Worm (Caenorhabditis elegans) whole organism, late embryonic: ENCODE data around the gene T02H6.3.

Source experiments
- C08G9.2 ChIP-seq: sonication (generic microtip); optimal IDR thresholded peaks from 2 replicates; lab custom pipeline; 2016; ENCODE audit warnings: mild to moderate bottlenecking, missing genetic modification characterization, moderate library complexity, missing compliant biosample characterization
- ceh-34 ChIP-seq: sonication (generic microtip); optimal IDR thresholded peaks from 2 replicates; lab custom pipeline; 2016; ENCODE audit warnings: mild to moderate bottlenecking, missing genetic modification characterization, missing compliant biosample characterization
- fkh-10 ChIP-seq: fragments of 150-350 bp; optimal IDR thresholded peaks from 2 replicates; lab custom pipeline; 2014; ENCODE audit warnings: missing biosample characterization, missing genetic modification reagents, missing genetic modification characterization
- madf-2 ChIP-seq: sonication (generic microtip); optimal IDR thresholded peaks from 2 replicates; lab custom pipeline; 2017; ENCODE audit warnings: missing genetic modification characterization, missing compliant biosample characterization
- npax-4 ChIP-seq: sonication (generic microtip); optimal IDR thresholded peaks from 2 replicates; lab custom pipeline; 2016; ENCODE audit warnings: missing genetic modification characterization, missing compliant biosample characterization
- sdc-2 ChIP-seq: sonication (generic microtip); optimal IDR thresholded peaks from 2 replicates; lab custom pipeline; 2016; ENCODE audit warnings: missing genotype, missing genetic modification characterization, missing compliant biosample characterization
- unc-86 ChIP-seq: sonication (generic microtip); optimal IDR thresholded peaks from 2 replicates; lab custom pipeline; 2016; ENCODE audit warnings: missing genetic modification characterization, missing compliant biosample characterization

DNA sequence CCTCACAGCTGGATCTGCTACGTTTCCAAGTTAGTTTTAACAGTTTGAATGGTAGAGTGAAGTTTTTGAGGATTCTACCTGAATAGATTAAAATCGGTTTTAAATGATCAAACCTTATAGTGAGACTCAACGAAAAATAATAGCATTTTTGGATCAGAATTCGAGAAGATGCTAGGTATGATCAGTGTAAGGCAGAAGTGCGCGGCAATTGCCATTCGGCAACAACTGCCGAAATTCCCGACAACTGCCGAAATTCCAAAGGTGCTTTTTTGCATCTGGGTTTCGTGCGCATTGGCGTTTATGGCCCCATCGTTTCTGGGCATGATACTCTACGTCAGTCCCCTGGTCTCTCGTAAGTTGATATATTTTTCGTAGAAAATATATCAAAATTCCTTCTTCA is 8.2 kb upstream of the T02H6.3 start, which contains the start of gene T02H6.6:
- TF ChIP-seq C08G9.2 (tag; lab: Kevin White, UChicago) (no peak), sdc-2 (tag; lab: Kevin White, UChicago) (no peak), npax-4 (tag; lab: Kevin White, UChicago) (no peak), unc-86 (tag; lab: Kevin White, UChicago) (no peak), ceh-34 (tag; lab: Kevin White, UChicago) (no peak), fkh-10 (no peak), madf-2 (tag; lab: Kevin White, UChicago) (no peak)
